Fruit fly (Drosophila melanogaster) whole organism, embryonic: ENCODE data around the gene CG32631.
A peak's percentile ranks its signal among the peaks of the same experiment; 100 is the strongest.

Source experiments
- Abd-B ChIP-seq: fragments of 200-800 bp; sonication (Bioruptor generic); optimal IDR thresholded peaks from 2 replicates; lab custom pipeline; 2018; ENCODE audit warnings: missing biosample characterization, mild to moderate bottlenecking, missing genetic modification characterization, moderate library complexity
- CG10366 ChIP-seq: fragments of 200-800 bp; sonication (Bioruptor generic); IDR thresholded peaks from 2 replicates; pipeline ENCODE4 v1.3.6; 2022; ENCODE audit warnings: missing biosample characterization, missing genetic modification characterization
- CG10654 ChIP-seq: fragments of 200-800 bp; sonication (Bioruptor generic); optimal IDR thresholded peaks from 2 replicates; lab custom pipeline; 2016; ENCODE audit warnings: missing biosample characterization, missing genetic modification characterization
- CG11504 ChIP-seq: fragments of 200-800 bp; sonication (Bioruptor generic); optimal IDR thresholded peaks from 3 replicates; lab custom pipeline; 2019; ENCODE audit warnings: missing biosample characterization, mild to moderate bottlenecking, missing genetic modification characterization, moderate library complexity
- CG12391 ChIP-seq: fragments of 200-800 bp; sonication (Bioruptor generic); optimal IDR thresholded peaks from 3 replicates; lab custom pipeline; 2018; ENCODE audit warnings: missing biosample characterization, mild to moderate bottlenecking, missing genetic modification characterization, moderate library complexity
- CG14667 ChIP-seq: fragments of 200-800 bp; sonication (Bioruptor generic); IDR thresholded peaks from 2 replicates; pipeline ENCODE4 v1.3.6; 2022; ENCODE audit warnings: missing biosample characterization, missing genetic modification characterization
- CG14710 ChIP-seq: fragments of 200-800 bp; sonication (Bioruptor generic); optimal IDR thresholded peaks from 3 replicates; lab custom pipeline; 2019; ENCODE audit warnings: missing biosample characterization, mild to moderate bottlenecking, missing genetic modification characterization, moderate library complexity
- CG14965 ChIP-seq: fragments of 200-800 bp; sonication (Bioruptor generic); optimal IDR thresholded peaks from 2 replicates; lab custom pipeline; 2016; ENCODE audit warnings: missing biosample characterization, missing genetic modification characterization, borderline replicate concordance
- CG17612 ChIP-seq: fragments of 200-800 bp; sonication (Bioruptor generic); IDR thresholded peaks from 2 replicates; pipeline ENCODE4 v1.3.6; 2022; ENCODE audit warnings: missing biosample characterization, missing genetic modification characterization
- CG2875 ChIP-seq: fragments of 200-800 bp; sonication (Bioruptor generic); optimal IDR thresholded peaks from 2 replicates; lab custom pipeline; 2017; ENCODE audit warnings: missing biosample characterization, mild to moderate bottlenecking, missing genetic modification characterization, missing genetic modification reagents
- CG31365 ChIP-seq: fragments of 200-800 bp; sonication (Bioruptor generic); optimal IDR thresholded peaks from 2 replicates; lab custom pipeline; 2018; ENCODE audit warnings: missing biosample characterization, mild to moderate bottlenecking, missing genetic modification characterization
- CG31441 ChIP-seq: fragments of 200-800 bp; sonication (Bioruptor generic); IDR thresholded peaks from 2 replicates; pipeline ENCODE4 v1.3.6; 2022; ENCODE audit warnings: missing biosample characterization, missing genetic modification characterization
- CG4282 ChIP-seq: fragments of 200-800 bp; sonication (Bioruptor generic); optimal IDR thresholded peaks from 2 replicates; lab custom pipeline; 2016; ENCODE audit warnings: missing biosample characterization, missing genetic modification characterization
- CG4707 ChIP-seq: fragments of 200-800 bp; sonication (Bioruptor generic); optimal IDR thresholded peaks from 2 replicates; lab custom pipeline; 2018; ENCODE audit warnings: missing biosample characterization, mild to moderate bottlenecking, missing genetic modification characterization, moderate library complexity
- CG4730 ChIP-seq: fragments of 200-800 bp; sonication (Bioruptor generic); IDR thresholded peaks from 2 replicates; pipeline ENCODE4 v1.3.6; 2022; ENCODE audit warnings: missing biosample characterization, missing genetic modification characterization
- CG5953 ChIP-seq: fragments of 200-800 bp; sonication (Bioruptor generic); IDR thresholded peaks from 2 replicates; pipeline ENCODE4 v1.3.6; 2022; ENCODE audit warnings: missing biosample characterization, missing genetic modification characterization
- CG6765 ChIP-seq: fragments of 200-800 bp; sonication (Bioruptor generic); optimal IDR thresholded peaks from 3 replicates; lab custom pipeline; 2017; ENCODE audit warnings: missing biosample characterization, mild to moderate bottlenecking, missing genetic modification characterization
- CG7745 ChIP-seq: fragments of 200-800 bp; sonication (Bioruptor generic); optimal IDR thresholded peaks from 2 replicates; lab custom pipeline; 2018; ENCODE audit warnings: missing biosample characterization, mild to moderate bottlenecking, missing genetic modification characterization, moderate library complexity
- CG9727 ChIP-seq: fragments of 200-800 bp; sonication (Bioruptor generic); optimal IDR thresholded peaks from 3 replicates; lab custom pipeline; 2017; ENCODE audit warnings: missing biosample characterization, mild to moderate bottlenecking, missing genetic modification characterization
- CG9817 ChIP-seq: fragments of 200-800 bp; sonication (Bioruptor generic); optimal IDR thresholded peaks from 2 replicates; lab custom pipeline; 2018; ENCODE audit warnings: missing biosample characterization, mild to moderate bottlenecking, missing genetic modification characterization, moderate library complexity
- CTCF ChIP-seq: fragments of 200-800 bp; sonication (Bioruptor generic); optimal IDR thresholded peaks from 2 replicates; lab custom pipeline; 2017; ENCODE audit warnings: missing biosample characterization, mild to moderate bottlenecking, missing genetic modification characterization, moderate library complexity
- Chrac-16 ChIP-seq: fragments of 200-800 bp; sonication (Bioruptor generic); optimal IDR thresholded peaks from 3 replicates; lab custom pipeline; 2016; ENCODE audit warnings: missing biosample characterization, missing genetic modification characterization
- Doc2 ChIP-seq: fragments of 200-800 bp; sonication (Bioruptor generic); IDR thresholded peaks from 2 replicates; pipeline ENCODE4 v1.3.6; 2022; ENCODE audit warnings: missing biosample characterization, missing genetic modification characterization
- Dref ChIP-seq: fragments of 200-800 bp; sonication (Bioruptor generic); IDR thresholded peaks from 2 replicates; pipeline ENCODE4 v1.3.6; 2022; ENCODE audit warnings: missing biosample characterization, missing genetic modification characterization
- E2f1 ChIP-seq: fragments of 200-800 bp; sonication (Bioruptor generic); IDR thresholded peaks from 2 replicates; pipeline ENCODE4 v1.3.6; 2022; ENCODE audit warnings: missing biosample characterization, missing genetic modification characterization
- ERR ChIP-seq: fragments of 200-800 bp; sonication (Bioruptor generic); optimal IDR thresholded peaks from 2 replicates; lab custom pipeline; 2016; ENCODE audit warnings: missing biosample characterization, missing genetic modification characterization
- Hr39 ChIP-seq: fragments of >200 bp; optimal IDR thresholded peaks from 2 replicates; lab custom pipeline; 2017
- Jarid2 ChIP-seq: fragments of 200-800 bp; sonication (Bioruptor generic); optimal IDR thresholded peaks from 3 replicates; lab custom pipeline; 2017; ENCODE audit warnings: mild to moderate bottlenecking, missing biosample characterization, missing genetic modification reagents, missing genetic modification characterization
- MESR4 ChIP-seq: fragments of 200-800 bp; sonication (Bioruptor generic); optimal IDR thresholded peaks from 2 replicates; lab custom pipeline; 2018; ENCODE audit warnings: missing biosample characterization, mild to moderate bottlenecking, missing genetic modification characterization, moderate library complexity
- Neu2 ChIP-seq: fragments of 200-800 bp; sonication (Bioruptor generic); optimal IDR thresholded peaks from 3 replicates; lab custom pipeline; 2016; ENCODE audit warnings: missing biosample characterization, missing genetic modification characterization, borderline replicate concordance
- Oaz ChIP-seq: fragments of 200-800 bp; sonication (Bioruptor generic); IDR thresholded peaks from 2 replicates; pipeline ENCODE4 v1.3.6; 2022; ENCODE audit warnings: missing biosample characterization, missing genetic modification characterization
- Rx ChIP-seq: fragments of 200-800 bp; sonication (Bioruptor generic); IDR thresholded peaks from 2 replicates; pipeline ENCODE4 v1.3.6; 2022; ENCODE audit warnings: missing biosample characterization, missing genetic modification characterization
- Spps ChIP-seq: fragments of 200-800 bp; sonication (Bioruptor generic); optimal IDR thresholded peaks from 2 replicates; lab custom pipeline; 2018; ENCODE audit warnings: missing biosample characterization, mild to moderate bottlenecking, missing genetic modification characterization
- Ssrp ChIP-seq: fragments of 200-800 bp; sonication (Bioruptor generic); optimal IDR thresholded peaks from 2 replicates; lab custom pipeline; 2018; ENCODE audit warnings: missing biosample characterization, mild to moderate bottlenecking, missing genetic modification characterization, moderate library complexity
- ato ChIP-seq: fragments of 200-800 bp; sonication (Bioruptor generic); IDR thresholded peaks from 2 replicates; pipeline ENCODE4 v1.3.6; 2022; ENCODE audit warnings: missing biosample characterization, missing genetic modification characterization; ENCODE audit not compliant: partially characterized antibody
- danr ChIP-seq: fragments of 200-800 bp; sonication (Bioruptor generic); IDR thresholded peaks from 2 replicates; pipeline ENCODE4 v1.3.6; 2022; ENCODE audit warnings: missing biosample characterization, missing genetic modification characterization
- emc ChIP-seq: fragments of 200-800 bp; sonication (Bioruptor generic); optimal IDR thresholded peaks from 2 replicates; lab custom pipeline; 2016; ENCODE audit warnings: missing biosample characterization, missing genetic modification characterization
- gsb-n ChIP-seq: fragments of 200-800 bp; sonication (Bioruptor generic); optimal IDR thresholded peaks from 3 replicates; lab custom pipeline; 2018; ENCODE audit warnings: missing biosample characterization, mild to moderate bottlenecking, missing genetic modification characterization
- kni ChIP-seq: fragments of 200-800 bp; sonication (Bioruptor generic); optimal IDR thresholded peaks from 3 replicates; lab custom pipeline; 2017; ENCODE audit warnings: mild to moderate bottlenecking, missing biosample characterization, missing genetic modification reagents, missing genetic modification characterization
- mam ChIP-seq: fragments of 200-800 bp; sonication (Bioruptor generic); optimal IDR thresholded peaks from 3 replicates; lab custom pipeline; 2016; ENCODE audit warnings: missing biosample characterization, missing genetic modification characterization
- nau ChIP-seq: fragments of 200-800 bp; sonication (Bioruptor generic); optimal IDR thresholded peaks from 3 replicates; lab custom pipeline; 2017; ENCODE audit warnings: missing biosample characterization, mild to moderate bottlenecking, missing genetic modification characterization, missing genetic modification reagents
- pb ChIP-seq: fragments of 200-800 bp; sonication (Bioruptor generic); optimal IDR thresholded peaks from 3 replicates; lab custom pipeline; 2016; ENCODE audit warnings: missing biosample characterization, missing genetic modification characterization
- prd ChIP-seq, 3 experiments: fragments of >200 bp in 2 of 3; fragments of 200-800 bp in 1 of 3; sonication (Bioruptor generic) in 1 of 3; optimal IDR thresholded peaks in 2 of 3; IDR thresholded peaks in 1 of 3; 2 replicates in 2 of 3; 3 replicates in 1 of 3; pipeline versions ENCODE4 v1.3.6 to Lab custom; 2017 to 2022; ENCODE audit warnings: missing biosample characterization in 1 of 3, missing genetic modification characterization in 1 of 3
- salm ChIP-seq: fragments of 200-800 bp; sonication (Bioruptor generic); optimal IDR thresholded peaks from 2 replicates; lab custom pipeline; 2018; ENCODE audit warnings: missing biosample characterization, mild to moderate bottlenecking, missing genetic modification characterization
- schlank ChIP-seq: fragments of 200-800 bp; sonication (Bioruptor generic); optimal IDR thresholded peaks from 2 replicates; lab custom pipeline; 2018; ENCODE audit warnings: missing biosample characterization, mild to moderate bottlenecking, missing genetic modification characterization
- scrt ChIP-seq: fragments of 200-800 bp; sonication (Bioruptor generic); optimal IDR thresholded peaks from 2 replicates; lab custom pipeline; 2018; ENCODE audit warnings: missing biosample characterization, mild to moderate bottlenecking, missing genetic modification characterization, moderate library complexity
- slbo ChIP-seq: fragments of 200-800 bp; sonication (Bioruptor generic); IDR thresholded peaks from 2 replicates; pipeline ENCODE4 v1.3.6; 2022; ENCODE audit warnings: missing biosample characterization, missing genetic modification characterization
- slp2 ChIP-seq: fragments of 200-800 bp; sonication (Bioruptor generic); optimal IDR thresholded peaks from 2 replicates; lab custom pipeline; 2016; ENCODE audit warnings: missing biosample characterization, missing genetic modification characterization
- twi ChIP-seq: fragments of 200-800 bp; optimal IDR thresholded peaks from 2 replicates; lab custom pipeline; 2019; ENCODE audit warnings: missing biosample characterization, mild to moderate bottlenecking, missing genetic modification characterization, moderate library complexity
- tx ChIP-seq: fragments of 200-800 bp; sonication (Bioruptor generic); optimal IDR thresholded peaks from 2 replicates; lab custom pipeline; 2016; ENCODE audit warnings: missing biosample characterization, missing genetic modification characterization
- vnd ChIP-seq: fragments of 200-800 bp; sonication (Bioruptor generic); IDR thresholded peaks from 3 replicates; pipeline ENCODE4 v1.3.6; 2022; ENCODE audit warnings: missing biosample characterization, missing genetic modification characterization; ENCODE audit not compliant: partially characterized antibody
- yki ChIP-seq: fragments of >200 bp; optimal IDR thresholded peaks from 3 replicates; lab custom pipeline; 2018

The CG32631 gene

dm6 chrX:13568127-13568526 lies 11.9 kb downstream of the CG32631 start (continued):
- no peak for TF ChIP-seq prd (optimal IDR thresholded peaks at IDR 0.05; lab: Kevin White, UChicago)
- TF ChIP-seq prd (GFP tag; IDR thresholded peaks at IDR 0.05; lab: Robert Waterston, UW) = peak; percentile 54
- TF ChIP-seq CG14965 (GFP tag; lab: Kevin White, UChicago) = no peak
- TF ChIP-seq MESR4 (GFP tag; lab: Kevin White, UChicago) = no peak
- no peak for TF ChIP-seq twi
- peak; percentile 4 for TF ChIP-seq CG12391 (tag; lab: Kevin White, UChicago)
- no peak for TF ChIP-seq Oaz (GFP tag; lab: Robert Waterston, UW)
- TF ChIP-seq schlank (tag; lab: Kevin White, UChicago) = no peak
- TF ChIP-seq Hr39 (lab: Kevin White, UChicago) = no peak
- peak; percentile 25; the same call in 1 of the 2 replicates for TF ChIP-seq CG14667
- no peak for TF ChIP-seq slp2 (GFP tag; lab: Kevin White, UChicago)
- no peak for TF ChIP-seq CG6765
- TF ChIP-seq danr = no peak
- TF ChIP-seq scrt (GFP tag; lab: Kevin White, UChicago) = no peak
- TF ChIP-seq CG31441 (GFP tag; lab: Robert Waterston, UW) = no peak
- TF ChIP-seq salm (tag; lab: Kevin White, UChicago) = no peak
- TF ChIP-seq kni = no peak
- TF ChIP-seq Abd-B (GFP tag; lab: Kevin White, UChicago) = no peak
- peak; percentile 1 for TF ChIP-seq CG9817 (tag; lab: Kevin White, UChicago)
- TF ChIP-seq Jarid2 (GFP tag; lab: Kevin White, UChicago) = no peak
- no peak for TF ChIP-seq Dref
- TF ChIP-seq CG11504 = peak; percentile 59
- no peak for TF ChIP-seq CG31365 (tag; lab: Kevin White, UChicago)
- no peak for TF ChIP-seq CG14710 (tag; lab: Kevin White, UChicago)
- TF ChIP-seq CG5953 (GFP tag; lab: Robert Waterston, UW) = no peak
- no peak for TF ChIP-seq Chrac-16 (GFP tag; lab: Kevin White, UChicago)
- TF ChIP-seq tx (GFP tag; lab: Kevin White, UChicago) = no peak
- no peak for TF ChIP-seq CG9727 (GFP tag; lab: Kevin White, UChicago)
- no peak for TF ChIP-seq vnd
- no peak for TF ChIP-seq CTCF (GFP tag; lab: Kevin White, UChicago)
- no peak for TF ChIP-seq CG17612 (GFP tag; lab: Robert Waterston, UW)
- TF ChIP-seq CG10366 (GFP tag; lab: Robert Waterston, UW) = peak; percentile 21; the same call in 1 of the 2 replicates
- TF ChIP-seq pb (GFP tag; lab: Kevin White, UChicago) = no peak
- no peak for TF ChIP-seq gsb-n
- TF ChIP-seq CG10654 (GFP tag; lab: Kevin White, UChicago) = no peak
- TF ChIP-seq CG4707 = no peak
- no peak for TF ChIP-seq ERR (GFP tag; lab: Kevin White, UChicago)
- no peak for TF ChIP-seq Ssrp (tag; lab: Kevin White, UChicago)
- no peak for TF ChIP-seq yki
- peak; percentile 66 for TF ChIP-seq slbo (GFP tag; lab: Robert Waterston, UW)
- peak; percentile 36 for TF ChIP-seq mam (GFP tag; lab: Kevin White, UChicago)
- TF ChIP-seq Doc2 (GFP tag; lab: Robert Waterston, UW) = no peak
- no peak for TF ChIP-seq CG4282 (GFP tag; lab: Kevin White, UChicago)
- no peak for TF ChIP-seq E2f1 (GFP tag; lab: Robert Waterston, UW)
- no peak; the same call in 1 of the 2 replicates for TF ChIP-seq Rx (GFP tag; lab: Robert Waterston, UW)
- no peak for TF ChIP-seq CG7745 (tag; lab: Kevin White, UChicago)
- no peak for TF ChIP-seq ato (GFP tag; lab: Robert Waterston, UW)
- TF ChIP-seq Neu2 (GFP tag; lab: Kevin White, UChicago) = no peak
- no peak for TF ChIP-seq CG2875 (GFP tag; lab: Kevin White, UChicago)
- TF ChIP-seq CG4730 (GFP tag; lab: Robert Waterston, UW) = peak; percentile 46; the same call in 1 of the 2 replicates
- TF ChIP-seq emc (GFP tag; lab: Kevin White, UChicago) = no peak
- no peak for TF ChIP-seq Spps (tag; lab: Kevin White, UChicago)
- TF ChIP-seq nau = no peak
